Fruit fly (Drosophila melanogaster) whole organism, embryonic: ENCODE measurements around the gene PolE2.

ENCODE experiments used
- ATbp ChIP-seq: fragments of 200-800 bp; sonication (Bioruptor generic); optimal IDR thresholded peaks from 2 replicates; lab custom pipeline; 2017; ENCODE audit warnings: missing biosample characterization, mild to moderate bottlenecking, missing genetic modification characterization, missing genetic modification reagents
- Antp ChIP-seq: fragments of 200-800 bp; sonication (Bioruptor generic); optimal IDR thresholded peaks from 3 replicates; lab custom pipeline; 2016; ENCODE audit warnings: missing biosample characterization, missing genetic modification characterization
- Atf-2 ChIP-seq: fragments of 200-800 bp; sonication (Bioruptor generic); optimal IDR thresholded peaks from 2 replicates; lab custom pipeline; 2016; ENCODE audit warnings: missing biosample characterization, missing genetic modification characterization
- Atf6 ChIP-seq: fragments of 200-800 bp; sonication (Bioruptor generic); IDR thresholded peaks from 2 replicates; pipeline ENCODE4 v1.3.6; 2022; ENCODE audit warnings: missing biosample characterization, missing genetic modification characterization
- Bteb2 ChIP-seq: fragments of 200-800 bp; sonication (Bioruptor generic); optimal IDR thresholded peaks from 2 replicates; lab custom pipeline; 2016; ENCODE audit warnings: missing biosample characterization, missing genetic modification characterization
- CG1024 ChIP-seq: fragments of 200-800 bp; sonication (Bioruptor generic); IDR thresholded peaks from 2 replicates; pipeline ENCODE4 v1.3.6; 2022; ENCODE audit warnings: missing biosample characterization, missing genetic modification characterization
- CG12071 ChIP-seq: fragments of 200-800 bp; sonication (Bioruptor generic); optimal IDR thresholded peaks from 3 replicates; lab custom pipeline; 2018; ENCODE audit warnings: missing biosample characterization, mild to moderate bottlenecking, missing genetic modification characterization
- CG14710 ChIP-seq: fragments of 200-800 bp; sonication (Bioruptor generic); optimal IDR thresholded peaks from 3 replicates; lab custom pipeline; 2019; ENCODE audit warnings: missing biosample characterization, mild to moderate bottlenecking, missing genetic modification characterization, moderate library complexity
- CG15269 ChIP-seq: fragments of 200-800 bp; sonication (Bioruptor generic); optimal IDR thresholded peaks from 2 replicates; lab custom pipeline; 2018; ENCODE audit warnings: missing biosample characterization, mild to moderate bottlenecking, missing genetic modification characterization, moderate library complexity
- CG15696 ChIP-seq: fragments of 200-800 bp; sonication (Bioruptor generic); optimal IDR thresholded peaks from 2 replicates; lab custom pipeline; 2019; ENCODE audit warnings: missing biosample characterization, mild to moderate bottlenecking, missing genetic modification characterization, moderate library complexity
- CG1647 ChIP-seq: fragments of 200-800 bp; sonication (Bioruptor generic); optimal IDR thresholded peaks from 3 replicates; lab custom pipeline; 2016; ENCODE audit warnings: missing biosample characterization, missing genetic modification characterization
- CG17359 ChIP-seq: fragments of 200-800 bp; sonication (Bioruptor generic); optimal IDR thresholded peaks from 3 replicates; lab custom pipeline; 2018; ENCODE audit warnings: missing biosample characterization, mild to moderate bottlenecking, missing genetic modification characterization, moderate library complexity
- CG17385 ChIP-seq: fragments of 200-800 bp; sonication (Bioruptor generic); optimal IDR thresholded peaks from 3 replicates; lab custom pipeline; 2018; ENCODE audit warnings: missing biosample characterization, mild to moderate bottlenecking, missing genetic modification characterization
- CG17829 ChIP-seq: fragments of 200-800 bp; optimal IDR thresholded peaks from 2 replicates; lab custom pipeline; 2019; ENCODE audit warnings: missing biosample characterization, mild to moderate bottlenecking, missing genetic modification characterization, moderate library complexity
- CG1792 ChIP-seq: fragments of 200-800 bp; sonication (Bioruptor generic); optimal IDR thresholded peaks from 2 replicates; lab custom pipeline; 2016; ENCODE audit warnings: missing biosample characterization, missing genetic modification characterization
- CG2116 ChIP-seq: fragments of 200-800 bp; sonication (Bioruptor generic); optimal IDR thresholded peaks from 3 replicates; lab custom pipeline; 2018; ENCODE audit warnings: missing biosample characterization, mild to moderate bottlenecking, missing genetic modification characterization
- CG3065 ChIP-seq: fragments of 200-800 bp; sonication (Bioruptor generic); optimal IDR thresholded peaks from 2 replicates; lab custom pipeline; 2016; ENCODE audit warnings: missing biosample characterization, missing genetic modification characterization
- CG34224 ChIP-seq: fragments of 200-800 bp; sonication (Bioruptor generic); IDR thresholded peaks from 3 replicates; pipeline ENCODE4 v1.3.6; 2022; ENCODE audit warnings: missing biosample characterization, missing genetic modification characterization; ENCODE audit not compliant: partially characterized antibody
- CG42726 ChIP-seq: fragments of 200-800 bp; sonication (Bioruptor generic); IDR thresholded peaks from 2 replicates; pipeline ENCODE4 v1.3.6; 2022; ENCODE audit warnings: missing biosample characterization, missing genetic modification characterization; ENCODE audit not compliant: partially characterized antibody
- CG5245 ChIP-seq: fragments of 200-800 bp; sonication (Bioruptor generic); optimal IDR thresholded peaks from 3 replicates; lab custom pipeline; 2016; ENCODE audit warnings: missing biosample characterization, missing genetic modification characterization
- CG8388 ChIP-seq: fragments of 200-800 bp; sonication (Bioruptor generic); optimal IDR thresholded peaks from 2 replicates; lab custom pipeline; 2019; ENCODE audit warnings: missing biosample characterization, mild to moderate bottlenecking, missing genetic modification characterization, moderate library complexity
- CG8944 ChIP-seq: fragments of 200-800 bp; sonication (Bioruptor generic); optimal IDR thresholded peaks from 3 replicates; lab custom pipeline; 2016; ENCODE audit warnings: missing biosample characterization, missing genetic modification characterization
- CG9609 ChIP-seq: fragments of 200-800 bp; sonication (Bioruptor generic); optimal IDR thresholded peaks from 3 replicates; lab custom pipeline; 2016; ENCODE audit warnings: missing biosample characterization, missing genetic modification characterization
- Doc2 ChIP-seq: fragments of 200-800 bp; sonication (Bioruptor generic); IDR thresholded peaks from 2 replicates; pipeline ENCODE4 v1.3.6; 2022; ENCODE audit warnings: missing biosample characterization, missing genetic modification characterization
- Ets97D ChIP-seq: fragments of 200-800 bp; sonication (Bioruptor generic); optimal IDR thresholded peaks from 3 replicates; lab custom pipeline; 2016; ENCODE audit warnings: missing biosample characterization, missing genetic modification characterization
- Fer1 ChIP-seq: fragments of 200-800 bp; sonication (Bioruptor generic); optimal IDR thresholded peaks from 2 replicates; lab custom pipeline; 2017; ENCODE audit warnings: missing biosample characterization, mild to moderate bottlenecking, missing genetic modification characterization
- Hey ChIP-seq: fragments of 200-800 bp; sonication (Bioruptor generic); optimal IDR thresholded peaks from 3 replicates; lab custom pipeline; 2018; ENCODE audit warnings: missing biosample characterization, mild to moderate bottlenecking, missing genetic modification characterization
- NFAT ChIP-seq: fragments of 200-800 bp; sonication (Bioruptor generic); IDR thresholded peaks from 2 replicates; pipeline ENCODE4 v1.3.6; 2022; ENCODE audit warnings: missing biosample characterization, missing genetic modification characterization
- Oaz ChIP-seq: fragments of 200-800 bp; sonication (Bioruptor generic); IDR thresholded peaks from 2 replicates; pipeline ENCODE4 v1.3.6; 2022; ENCODE audit warnings: missing biosample characterization, missing genetic modification characterization
- Opbp ChIP-seq: fragments of 200-800 bp; sonication (Bioruptor generic); IDR thresholded peaks from 3 replicates; pipeline ENCODE4 v1.3.6; 2022; ENCODE audit warnings: missing biosample characterization, missing genetic modification characterization; ENCODE audit not compliant: partially characterized antibody
- Pdp1 ChIP-seq, 2 experiments: fragments of 200-800 bp; sonication (Bioruptor generic); optimal IDR thresholded peaks; 3 replicates each; lab custom pipeline; 2016; ENCODE audit warnings: missing biosample characterization in 2 of 2, missing genetic modification characterization in 2 of 2, mild to moderate bottlenecking in 1 of 2, moderate library complexity in 1 of 2
- Taf1 ChIP-seq: fragments of 200-800 bp; sonication (Bioruptor generic); IDR thresholded peaks from 2 replicates; pipeline ENCODE4 v1.3.6; 2022; ENCODE audit warnings: missing biosample characterization, missing genetic modification characterization
- Xrp1 ChIP-seq: fragments of 200-800 bp; sonication (Bioruptor generic); IDR thresholded peaks from 2 replicates; pipeline ENCODE4 v1.3.6; 2022; ENCODE audit warnings: missing biosample characterization, missing genetic modification characterization
- ash1 ChIP-seq: fragments of 200-800 bp; sonication (Bioruptor generic); optimal IDR thresholded peaks from 2 replicates; lab custom pipeline; 2018; ENCODE audit warnings: missing biosample characterization, mild to moderate bottlenecking, missing genetic modification characterization
- bowl ChIP-seq: fragments of 200-800 bp; sonication (Bioruptor generic); IDR thresholded peaks from 2 replicates; pipeline ENCODE4 v1.3.6; 2022; ENCODE audit warnings: missing biosample characterization, missing genetic modification characterization
- crp ChIP-seq, 2 experiments: fragments of 200-800 bp; sonication (Bioruptor generic); optimal IDR thresholded peaks; 2 replicates in 1 of 2; 3 replicates in 1 of 2; lab custom pipeline; 2017; ENCODE audit warnings: missing biosample characterization in 2 of 2, missing genetic modification characterization in 2 of 2, mild to moderate bottlenecking in 1 of 2, moderate library complexity in 1 of 2
- dimm ChIP-seq: fragments of 200-800 bp; sonication (Bioruptor generic); IDR thresholded peaks from 2 replicates; pipeline ENCODE4 v1.3.6; 2022; ENCODE audit warnings: missing biosample characterization, missing genetic modification characterization
- disco-r ChIP-seq: fragments of 200-800 bp; sonication (Bioruptor generic); optimal IDR thresholded peaks from 2 replicates; lab custom pipeline; 2016; ENCODE audit warnings: missing biosample characterization, missing genetic modification characterization
- fd64A ChIP-seq: fragments of 200-800 bp; sonication (Bioruptor generic); optimal IDR thresholded peaks from 3 replicates; lab custom pipeline; 2018; ENCODE audit warnings: missing biosample characterization, mild to moderate bottlenecking, missing genetic modification characterization
- h ChIP-seq: fragments of >200 bp; optimal IDR thresholded peaks from 2 replicates; lab custom pipeline; 2017
- hth ChIP-seq: fragments of >200 bp; optimal IDR thresholded peaks from 2 replicates; lab custom pipeline; 2017; ENCODE audit warnings: inconsistent platforms
- nerfin-2 ChIP-seq: fragments of 200-800 bp; sonication (Bioruptor generic); IDR thresholded peaks from 2 replicates; pipeline ENCODE4 v1.3.6; 2022; ENCODE audit warnings: missing biosample characterization, missing genetic modification characterization; ENCODE audit not compliant: partially characterized antibody
- otp ChIP-seq: fragments of 200-800 bp; sonication (Bioruptor generic); IDR thresholded peaks from 3 replicates; pipeline ENCODE4, ENCODE4 v1.3.6; 2022; ENCODE audit warnings: missing biosample characterization, missing genetic modification characterization
- pfk ChIP-seq: fragments of 200-800 bp; sonication (Bioruptor generic); optimal IDR thresholded peaks from 2 replicates; lab custom pipeline; 2018; ENCODE audit warnings: missing biosample characterization, mild to moderate bottlenecking, missing genetic modification characterization, moderate library complexity
- phol ChIP-seq: fragments of 200-800 bp; sonication (Bioruptor generic); optimal IDR thresholded peaks from 3 replicates; lab custom pipeline; 2018; ENCODE audit warnings: missing biosample characterization, mild to moderate bottlenecking, missing genetic modification characterization, moderate library complexity
- pum ChIP-seq: fragments of 200-800 bp; sonication (Bioruptor generic); optimal IDR thresholded peaks from 2 replicates; lab custom pipeline; 2016; ENCODE audit warnings: missing biosample characterization, missing genetic modification characterization
- salm ChIP-seq: fragments of 200-800 bp; sonication (Bioruptor generic); optimal IDR thresholded peaks from 2 replicates; lab custom pipeline; 2018; ENCODE audit warnings: missing biosample characterization, mild to moderate bottlenecking, missing genetic modification characterization
- sc ChIP-seq, 3 experiments: fragments of >200 bp in 2 of 3; fragments of 200-800 bp in 1 of 3; sonication (Bioruptor generic) in 1 of 3; optimal IDR thresholded peaks; 2 replicates in 2 of 3; 3 replicates in 1 of 3; lab custom pipeline; 2017; ENCODE audit warnings: mild to moderate bottlenecking in 1 of 3, missing biosample characterization in 1 of 3, missing genetic modification characterization in 1 of 3, missing genetic modification reagents in 1 of 3
- tna ChIP-seq: fragments of 200-800 bp; sonication (Bioruptor generic); IDR thresholded peaks from 2 replicates; pipeline ENCODE4 v1.3.6; 2022; ENCODE audit warnings: missing biosample characterization, missing genetic modification characterization; ENCODE audit not compliant: partially characterized antibody
- wek ChIP-seq: fragments of 200-800 bp; sonication (Bioruptor generic); optimal IDR thresholded peaks from 3 replicates; lab custom pipeline; 2018; ENCODE audit warnings: missing biosample characterization, mild to moderate bottlenecking, missing genetic modification characterization, moderate library complexity
- zen2 ChIP-seq: fragments of 200-800 bp; sonication (Bioruptor generic); IDR thresholded peaks from 3 replicates; pipeline ENCODE4 v1.3.6; 2022; ENCODE audit warnings: missing biosample characterization, missing genetic modification characterization; ENCODE audit not compliant: partially characterized antibody

The PolE2 gene

dm6 chr3L:5920778-5921177 lies 23.5 kb upstream of the PolE2 start (continued):
- TF ChIP-seq CG15696 (tag; lab: Kevin White, UChicago) (no peak), tna (GFP tag; lab: Robert Waterston, UW) (no peak), CG1792 (no peak), hth (no peak), Taf1 (GFP tag; lab: Robert Waterston, UW) (no peak), ATbp (GFP tag; lab: Kevin White, UChicago) (no peak), Pdp1 (GFP tag; optimal IDR thresholded peaks at IDR 0.05; lab: Kevin White, UChicago) (no peak), fd64A (no peak), h (lab: Kevin White, UChicago) (no peak), otp (GFP tag; lab: Robert Waterston, UW) (no peak), CG34224 (no peak), CG5245 (no peak), wek (GFP tag; lab: Kevin White, UChicago) (no peak), Hey (no peak), Atf-2 (GFP tag; lab: Kevin White, UChicago) (no peak), pfk (GFP tag; lab: Kevin White, UChicago) (no peak), NFAT (GFP tag; lab: Robert Waterston, UW) (no peak), CG3065 (GFP tag; lab: Kevin White, UChicago) (no peak), Ets97D (GFP tag; lab: Kevin White, UChicago) (no peak), Xrp1 (no peak), CG12071 (GFP tag; lab: Kevin White, UChicago) (no peak), CG17359 (tag; lab: Kevin White, UChicago) (no peak), CG9609 (no peak), CG1647 (GFP tag; lab: Kevin White, UChicago) (no peak), CG14710 (no peak), sc (optimal IDR thresholded peaks at IDR 0.05; lab: Kevin White, UChicago) (no peak), sc (GFP tag; optimal IDR thresholded peaks at IDR 0.05; lab: Kevin White, UChicago) (no peak), Atf6 (GFP tag; lab: Robert Waterston, UW) (no peak), Doc2 (GFP tag; lab: Robert Waterston, UW) (no peak), CG8388 (peak; percentile 35), Oaz (GFP tag; lab: Robert Waterston, UW) (no peak), CG1024 (GFP tag; lab: Robert Waterston, UW) (no peak), dimm (no peak), zen2 (no peak), pum (GFP tag; lab: Kevin White, UChicago) (no peak), nerfin-2 (GFP tag; lab: Robert Waterston, UW) (no peak), CG17829 (tag; lab: Kevin White, UChicago) (no peak), CG42726 (GFP tag; lab: Robert Waterston, UW) (no peak), Fer1 (GFP tag; lab: Kevin White, UChicago) (no peak), CG17385 (no peak), disco-r (GFP tag; lab: Kevin White, UChicago) (no peak), bowl (GFP tag; lab: Robert Waterston, UW) (no peak), CG8944 (no peak), salm (no peak), phol (tag; lab: Kevin White, UChicago) (no peak), crp (GFP tag; optimal IDR thresholded peaks at IDR 0.05; lab: Kevin White, UChicago) (peak in 1 of 2 experiments; percentile 71), Opbp (GFP tag; lab: Robert Waterston, UW) (no peak), CG2116 (GFP tag; lab: Kevin White, UChicago) (no peak), Bteb2 (GFP tag; lab: Kevin White, UChicago) (no peak), ash1 (GFP tag; lab: Kevin White, UChicago) (no peak), Antp (no peak), CG15269 (no peak)
